Worm (Caenorhabditis elegans): ENCODE data around the gene F32D8.11.

- TF ChIP-seq him-1 (tag; optimal IDR thresholded peaks at IDR 0.05) (no peak), W03F9.2 (tag; optimal IDR thresholded peaks at IDR 0.05) (no peak), dao-5 (tag; optimal IDR thresholded peaks at IDR 0.05) (no peak)
Observed at ce11 chrV:10889036-10889435, at the start of gene F32D8.11.
